Fruit fly (Drosophila melanogaster): ENCODE results near the gene Svip.

Svip gene

dm6 chr3L:9366850-9367430, 8.1 kb downstream of the Svip start, which contains the start of the genes Klp67A and CG4452 (continued):
- no peak for TF ChIP-seq CG7357 (GFP tag; IDR thresholded peaks at IDR 0.05)
- TF ChIP-seq Hr39 (optimal IDR thresholded peaks at IDR 0.05) = no peak
- peak; percentile 85 for TF ChIP-seq CG3995 (GFP tag; optimal IDR thresholded peaks at IDR 0.05)
- TF ChIP-seq tx (GFP tag; optimal IDR thresholded peaks at IDR 0.05) = no peak
- TF ChIP-seq CG10565 (GFP tag; optimal IDR thresholded peaks at IDR 0.05) = no peak
- peak; percentile 79 for TF ChIP-seq CG30020 (tag; optimal IDR thresholded peaks at IDR 0.05)
- peak; percentile 10; the same call in 1 of the 2 replicates for TF ChIP-seq CG14014 (GFP tag; IDR thresholded peaks at IDR 0.05)
- no peak for TF ChIP-seq Elba2 (GFP tag; optimal IDR thresholded peaks at IDR 0.05)
- peak; percentile 3 for TF ChIP-seq D19A (tag; optimal IDR thresholded peaks at IDR 0.05)
- TF ChIP-seq CG2889 (GFP tag; IDR thresholded peaks at IDR 0.05) = 0 out of 3 replicates have a peak, but pooled peaks have one; percentile 45
- TF ChIP-seq NfI (GFP tag; optimal IDR thresholded peaks at IDR 0.05) = no peak
- peak; percentile 77; the same call in 1 of the 4 replicates for TF ChIP-seq chinmo (GFP tag; IDR thresholded peaks at IDR 0.05; ENCODE audit: partially characterized antibody)
- peak; percentile 0 for TF ChIP-seq CG15269 (tag; optimal IDR thresholded peaks at IDR 0.05)
- TF ChIP-seq Hmr (GFP tag; optimal IDR thresholded peaks at IDR 0.05) = no peak
- TF ChIP-seq lov (optimal IDR thresholded peaks at IDR 0.05) = no peak
- TF ChIP-seq lov (GFP tag; IDR thresholded peaks at IDR 0.05) = no peak
- 0 out of 2 replicates have a peak, but pooled peaks have one; percentile 12 for TF ChIP-seq esg (GFP tag; conservative IDR thresholded peaks at IDR 0.05)
- TF ChIP-seq ATbp (GFP tag; optimal IDR thresholded peaks at IDR 0.05) = no peak
- peak; percentile 85 for TF ChIP-seq Opbp (GFP tag; IDR thresholded peaks at IDR 0.05; ENCODE audit: partially characterized antibody)
- TF ChIP-seq CG18764 (GFP tag; optimal IDR thresholded peaks at IDR 0.05) = peak; percentile 17
- no peak for TF ChIP-seq Aef1 (GFP tag; IDR thresholded peaks at IDR 0.05)
- TF ChIP-seq Jarid2 (GFP tag; optimal IDR thresholded peaks at IDR 0.05) = no peak
- peak; percentile 67 for TF ChIP-seq CG9727 (GFP tag; optimal IDR thresholded peaks at IDR 0.05)
- peak; percentile 59 for TF ChIP-seq Nf-YC (tag; optimal IDR thresholded peaks at IDR 0.05)
- TF ChIP-seq CG2875 (GFP tag; optimal IDR thresholded peaks at IDR 0.05) = no peak
- peak; percentile 12 for TF ChIP-seq CG7928 (GFP tag; optimal IDR thresholded peaks at IDR 0.05)
- no peak for TF ChIP-seq NC2α (GFP tag; optimal IDR thresholded peaks at IDR 0.05)
- TF ChIP-seq CG11696 (GFP tag; IDR thresholded peaks at IDR 0.05) = no peak
- no peak for TF ChIP-seq CG9609 (GFP tag; optimal IDR thresholded peaks at IDR 0.05)
- peak; percentile 13 for TF ChIP-seq salm (tag; optimal IDR thresholded peaks at IDR 0.05)
- TF ChIP-seq Mes4 (GFP tag; optimal IDR thresholded peaks at IDR 0.05) = no peak
- TF ChIP-seq so (GFP tag; IDR thresholded peaks at IDR 0.05) = no peak
- no peak for TF ChIP-seq Hand (GFP tag; optimal IDR thresholded peaks at IDR 0.05)
- TF ChIP-seq TFAM (GFP tag; optimal IDR thresholded peaks at IDR 0.05) = no peak
- no peak for TF ChIP-seq Atf3 (GFP tag; optimal IDR thresholded peaks at IDR 0.05)
- peak; percentile 69 for TF ChIP-seq zen (tag; optimal IDR thresholded peaks at IDR 0.05)
- peak; percentile 76 for TF ChIP-seq CG12391 (tag; optimal IDR thresholded peaks at IDR 0.05)
- peak; percentile 85 for TF ChIP-seq phol (tag; optimal IDR thresholded peaks at IDR 0.05)
- TF ChIP-seq sc (optimal IDR thresholded peaks at IDR 0.05) = no peak
- peak; percentile 47 for TF ChIP-seq sc (GFP tag; optimal IDR thresholded peaks at IDR 0.05)
- no peak for TF ChIP-seq ap (GFP tag; IDR thresholded peaks at IDR 0.05)
- TF ChIP-seq Meics (GFP tag; optimal IDR thresholded peaks at IDR 0.05) = no peak
- TF ChIP-seq ftz-f1 (GFP tag; optimal IDR thresholded peaks at IDR 0.05) = no peak
- peak; percentile 63 for TF ChIP-seq dmrt11E (tag; optimal IDR thresholded peaks at IDR 0.05)
- TF ChIP-seq prd (optimal IDR thresholded peaks at IDR 0.05) = no peak
- 0 out of 3 replicates have a peak, but pooled peaks have one; percentile 44 for TF ChIP-seq prd (GFP tag; IDR thresholded peaks at IDR 0.05)
- no peak for TF ChIP-seq CG6813 (GFP tag; optimal IDR thresholded peaks at IDR 0.05)
- TF ChIP-seq amos (GFP tag; IDR thresholded peaks at IDR 0.05; ENCODE audit: partially characterized antibody) = peak; percentile 87
- TF ChIP-seq Tbp (GFP tag; optimal IDR thresholded peaks at IDR 0.05) = no peak
- TF ChIP-seq CG17359 (tag; optimal IDR thresholded peaks at IDR 0.05) = peak; percentile 4
- no peak for TF ChIP-seq gro (GFP tag; optimal IDR thresholded peaks at IDR 0.05)
